Fruit fly (Drosophila melanogaster): ENCODE measurements around the gene CG13083.
A peak's percentile ranks its signal among the peaks of the same experiment; 100 is the strongest.

- no peak for TF ChIP-seq NC2α (GFP tag; optimal IDR thresholded peaks at IDR 0.05)
- peak; percentile 54 for TF ChIP-seq CG13775 (GFP tag; optimal IDR thresholded peaks at IDR 0.05)
- no peak for TF ChIP-seq aop (GFP tag; IDR thresholded peaks at IDR 0.05)
- peak; percentile 54 for TF ChIP-seq CG16863 (GFP tag; optimal IDR thresholded peaks at IDR 0.05)
- no peak for TF ChIP-seq Dbx (GFP tag; IDR thresholded peaks at IDR 0.05)
- TF ChIP-seq emc (GFP tag; optimal IDR thresholded peaks at IDR 0.05): no peak
Measured at dm6 chr2L:19537779-19538456, 50.6 kb downstream of the CG13083 start, which contains the start of gene CG13082.

All from whole organism, embryonic.